Fruit fly (Drosophila melanogaster) whole organism, larva: ENCODE measurements around the gene PGRP-LA.

Experiments
- noc ChIP-seq: fragments of 200-800 bp; sonication (Bioruptor generic); optimal IDR thresholded peaks from 3 replicates; lab custom pipeline; 2019; ENCODE audit warnings: missing biosample characterization, mild to moderate bottlenecking, missing genetic modification characterization, moderate library complexity

Gene PGRP-LA

dm6 chr3L:9380344-9380849, 46.3 kb downstream of the PGRP-LA start:
- no peak for TF ChIP-seq noc (tag; lab: Kevin White, UChicago)

dm6 chr3L:9381602-9382001, 47.5 kb downstream of the PGRP-LA start, which contains the start of gene Hsp23:
Hsp23 (plus strand) TSS chr3L:9381882.
- no peak for TF ChIP-seq noc (tag; lab: Kevin White, UChicago)

- peak; percentile 98 for TF ChIP-seq noc (tag; lab: Kevin White, UChicago)
These were observed 49.4 kb downstream of the PGRP-LA start, which contains the start of gene Hsp27 for dm6 chr3L:9383345-9384075. Hsp27 (plus strand) TSS chr3L:9384063.

- TF ChIP-seq noc (tag; lab: Kevin White, UChicago) = no peak
These were observed 50.4 kb downstream of the PGRP-LA start for dm6 chr3L:9384445-9385079.
